Worm (Caenorhabditis elegans): ENCODE data around the gene ZK896.5.

DNA sequence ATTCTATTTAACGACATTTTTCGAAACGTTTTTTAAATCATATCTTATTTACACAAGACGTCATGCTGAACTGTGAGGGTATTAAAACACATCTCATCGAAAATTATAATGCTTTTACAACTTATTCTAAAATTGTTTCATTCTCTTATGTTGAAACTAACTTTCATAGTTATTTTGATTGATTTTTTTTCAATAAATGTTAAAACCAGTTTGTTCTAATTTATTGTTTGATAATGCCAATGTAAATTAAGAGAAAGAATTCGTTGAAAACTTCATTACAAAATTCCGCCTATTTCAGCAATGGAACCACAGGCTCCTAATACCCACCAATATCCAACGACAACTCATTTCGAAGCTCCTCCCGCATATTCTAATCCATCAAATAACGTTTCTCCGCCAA, 15.6 kb upstream of the ZK896.5 start, which contains the start of gene K08D8.11:
- TF ChIP-seq zag-1 (tag; optimal IDR thresholded peaks at IDR 0.05) = no peak
- no peak for TF ChIP-seq dpl-1 (GFP tag; optimal IDR thresholded peaks at IDR 0.05)
- TF ChIP-seq jun-1 (tag; optimal IDR thresholded peaks at IDR 0.05) = no peak
- no peak for TF ChIP-seq nhr-237 (tag; optimal IDR thresholded peaks at IDR 0.05)
- TF ChIP-seq unc-62 (GFP tag; optimal IDR thresholded peaks at IDR 0.05 in 1 of 2) = no peak
- TF ChIP-seq unc-62 (tag; optimal IDR thresholded peaks at IDR 0.05) = no peak
- TF ChIP-seq T26A8.4 (GFP tag; IDR thresholded peaks at IDR 0.05) = no peak
- TF ChIP-seq hlh-30 (tag; optimal IDR thresholded peaks at IDR 0.05; ENCODE audit: insufficient read depth) = no peak
- no peak for TF ChIP-seq hif-1 (tag; optimal IDR thresholded peaks at IDR 0.05)
- no peak for TF ChIP-seq nhr-28 (tag; optimal IDR thresholded peaks at IDR 0.05)
- TF ChIP-seq lin-1 (GFP tag; IDR thresholded peaks at IDR 0.05) = no peak
- no peak for TF ChIP-seq nhr-6 (tag; optimal IDR thresholded peaks at IDR 0.05)
- TF ChIP-seq ceh-28 (tag; optimal IDR thresholded peaks at IDR 0.05) = no peak
